Fruit fly (Drosophila melanogaster): ENCODE results near the gene CG5888.

DNA sequence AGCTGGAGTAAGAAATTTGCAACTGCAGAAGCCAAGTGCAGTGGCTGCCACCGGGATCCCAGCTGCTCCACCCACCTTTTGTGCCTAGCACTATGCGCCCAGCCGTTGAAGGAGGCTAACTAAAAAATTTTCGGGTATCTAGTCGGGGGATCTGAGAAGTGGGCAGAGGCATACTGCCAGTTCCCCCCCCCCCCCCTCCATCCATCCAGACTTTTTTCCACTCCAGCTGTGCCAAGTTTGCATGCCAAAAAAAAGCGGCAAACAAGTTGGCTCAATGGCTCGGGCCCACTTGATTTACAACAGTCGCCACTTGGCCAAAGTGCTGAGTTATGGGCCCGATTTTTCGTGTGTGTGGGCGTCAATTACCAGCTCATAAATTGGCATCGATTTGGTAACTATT, 50.8 kb downstream of the CG5888 start:
- TF ChIP-seq CG10979 (tag; optimal IDR thresholded peaks at IDR 0.05) = no peak
- no peak for TF ChIP-seq CG11085 (GFP tag; IDR thresholded peaks at IDR 0.05)
- TF ChIP-seq disco-r (GFP tag; optimal IDR thresholded peaks at IDR 0.05) = no peak
- no peak for TF ChIP-seq esg (GFP tag; conservative IDR thresholded peaks at IDR 0.05)
- TF ChIP-seq usp (GFP tag; optimal IDR thresholded peaks at IDR 0.05) = no peak
- no peak for TF ChIP-seq CG8924 (tag; optimal IDR thresholded peaks at IDR 0.05)
- TF ChIP-seq Dp (GFP tag; optimal IDR thresholded peaks at IDR 0.05) = no peak
- no peak for TF ChIP-seq CG8478 (optimal IDR thresholded peaks at IDR 0.05)
- TF ChIP-seq CG1792 (GFP tag; optimal IDR thresholded peaks at IDR 0.05) = no peak
- no peak for TF ChIP-seq ara (GFP tag; IDR thresholded peaks at IDR 0.05)
- TF ChIP-seq phol (tag; optimal IDR thresholded peaks at IDR 0.05) = no peak
- TF ChIP-seq CG16813 (GFP tag; IDR thresholded peaks at IDR 0.05; ENCODE audit: partially characterized antibody) = no peak
- TF ChIP-seq CG10147 (GFP tag; optimal IDR thresholded peaks at IDR 0.05) = no peak
- no peak for TF ChIP-seq tx (GFP tag; optimal IDR thresholded peaks at IDR 0.05)
